Worm (Caenorhabditis elegans) whole organism, young adult: ENCODE results near the gene snf-10.

Source experiments
- B0035.1 ChIP-seq: sonication (generic microtip); optimal IDR thresholded peaks from 2 replicates; lab custom pipeline; 2016; ENCODE audit warnings: missing genetic modification characterization, mild to moderate bottlenecking, missing compliant biosample characterization, missing genotype, missing genetic modification reagents
- C06A6.2 ChIP-seq: fragments of 200-800 bp; sonication (Bioruptor generic); conservative IDR thresholded peaks from 2 replicates; pipeline ENCODE4 v1.3.6; 2022; ENCODE audit warnings: missing genetic modification characterization, missing compliant biosample characterization
- F22D6.2 ChIP-seq: sonication (generic microtip); optimal IDR thresholded peaks from 2 replicates; lab custom pipeline; 2016; ENCODE audit warnings: mild to moderate bottlenecking, missing genetic modification characterization, missing compliant biosample characterization
- F23B12.7 ChIP-seq: sonication (generic microtip); optimal IDR thresholded peaks from 2 replicates; lab custom pipeline; 2017; ENCODE audit warnings: missing genetic modification characterization, mild to moderate bottlenecking, missing compliant biosample characterization, antibody characterized with exemption, moderate library complexity; ENCODE audit not compliant: insufficient read depth
- F49E8.2 ChIP-seq: sonication (generic microtip); optimal IDR thresholded peaks from 3 replicates; lab custom pipeline; 2017; ENCODE audit warnings: missing genetic modification characterization, mild to moderate bottlenecking, missing compliant biosample characterization, antibody characterized with exemption, moderate library complexity; ENCODE audit not compliant: insufficient read depth
- F55B11.4 ChIP-seq: sonication (generic microtip); optimal IDR thresholded peaks from 2 replicates; lab custom pipeline; 2016; ENCODE audit warnings: missing compliant biosample characterization, missing genetic modification characterization, borderline replicate concordance; ENCODE audit not compliant: insufficient read depth
- Y56A3A.18 ChIP-seq: fragments of 200-800 bp; sonication (Bioruptor generic); IDR thresholded peaks from 2 replicates; pipeline ENCODE4 v1.3.6; 2022; ENCODE audit warnings: missing genetic modification reagents, missing genetic modification characterization, missing compliant biosample characterization
- Y95B8A.8 ChIP-seq: fragments of 200-800 bp; sonication (Bioruptor generic); IDR thresholded peaks from 2 replicates; pipeline ENCODE4 v1.3.6; 2022; ENCODE audit warnings: missing genetic modification reagents, missing genetic modification characterization, missing compliant biosample characterization
- ama-1 ChIP-seq, 3 experiments: fragments of 150-350 bp in 1 of 3; sonication (generic microtip) in 2 of 3; optimal IDR thresholded peaks; 2 replicates each; lab custom pipeline; 2014 to 2018; ENCODE audit warnings: missing biosample characterization in 2 of 3, missing genetic modification characterization in 2 of 3, missing genetic modification reagents in 2 of 3
- attf-5 ChIP-seq: fragments of 200-800 bp; sonication (Bioruptor generic); optimal IDR thresholded peaks from 2 replicates; lab custom pipeline; 2018; ENCODE audit warnings: mild to moderate bottlenecking, missing genetic modification characterization, missing compliant biosample characterization
- attf-6 ChIP-seq: fragments of 200-800 bp; sonication (Bioruptor generic); IDR thresholded peaks from 2 replicates; pipeline ENCODE4 v1.3.6; 2022; ENCODE audit warnings: missing genetic modification reagents, missing genetic modification characterization, missing compliant biosample characterization
- bed-1 ChIP-seq: fragments of 200-800 bp; sonication (Bioruptor generic); IDR thresholded peaks from 2 replicates; pipeline ENCODE4 v1.3.6; 2022; ENCODE audit warnings: missing genetic modification reagents, missing genetic modification characterization, missing compliant biosample characterization
- cebp-2 ChIP-seq: fragments of 200-800 bp; sonication (Bioruptor generic); IDR thresholded peaks from 2 replicates; pipeline ENCODE4 v1.3.6; 2022; ENCODE audit warnings: missing genetic modification characterization, missing compliant biosample characterization
- ceh-100 ChIP-seq: fragments of 200-800 bp; sonication (Bioruptor generic); IDR thresholded peaks from 2 replicates; pipeline ENCODE4 v1.3.6; 2022; ENCODE audit warnings: missing genetic modification reagents, missing genetic modification characterization, missing compliant biosample characterization
- ceh-79 ChIP-seq: sonication (generic microtip); optimal IDR thresholded peaks from 2 replicates; lab custom pipeline; 2017; ENCODE audit warnings: mild to moderate bottlenecking, missing genetic modification characterization, missing compliant biosample characterization
- dpff-1 ChIP-seq: sonication (generic microtip); optimal IDR thresholded peaks from 2 replicates; lab custom pipeline; 2017; ENCODE audit warnings: mild to moderate bottlenecking, missing genetic modification characterization, missing compliant biosample characterization
- dpl-1 ChIP-seq: fragments of 150-350 bp; optimal IDR thresholded peaks from 2 replicates; lab custom pipeline; 2014; ENCODE audit warnings: missing biosample characterization, missing genetic modification reagents, missing genetic modification characterization
- egrh-3 ChIP-seq: fragments of 200-800 bp; sonication (Bioruptor generic); IDR thresholded peaks from 2 replicates; pipeline ENCODE4 v1.3.6; 2022; ENCODE audit warnings: missing genetic modification reagents, missing genetic modification characterization, missing compliant biosample characterization
- ets-4 ChIP-seq: fragments of 200-800 bp; sonication (Bioruptor generic); optimal IDR thresholded peaks from 2 replicates; lab custom pipeline; 2018; ENCODE audit warnings: mild to moderate bottlenecking, missing genetic modification characterization, missing compliant biosample characterization
- gei-17 ChIP-seq: fragments of 200-800 bp; sonication (Bioruptor generic); optimal IDR thresholded peaks from 2 replicates; lab custom pipeline; 2018; ENCODE audit warnings: mild to moderate bottlenecking, missing genetic modification characterization, missing compliant biosample characterization
- hlh-12 ChIP-seq: sonication (generic microtip); optimal IDR thresholded peaks from 2 replicates; lab custom pipeline; 2016; ENCODE audit warnings: missing genetic modification characterization, missing compliant biosample characterization
- hlh-26 ChIP-seq: fragments of 200-800 bp; sonication (Bioruptor generic); conservative IDR thresholded peaks from 2 replicates; pipeline ENCODE4 v1.3.6; 2022; ENCODE audit warnings: missing genetic modification reagents, missing genetic modification characterization, missing compliant biosample characterization
- lag-1 ChIP-seq: fragments of 200-800 bp; sonication (Bioruptor generic); IDR thresholded peaks from 2 replicates; pipeline ENCODE4 v1.3.6; 2022; ENCODE audit warnings: missing genetic modification reagents, missing genetic modification characterization, missing compliant biosample characterization
- let-526 ChIP-seq: fragments of 200-800 bp; sonication (Bioruptor generic); IDR thresholded peaks from 2 replicates; pipeline ENCODE4 v1.3.6; 2022; ENCODE audit warnings: missing genetic modification reagents, missing genetic modification characterization, missing compliant biosample characterization
- let-607 ChIP-seq, 2 experiments: fragments of 200-800 bp in 1 of 2; sonication (Bioruptor generic) in 1 of 2; sonication (generic microtip) in 1 of 2; optimal IDR thresholded peaks; 2 replicates each; lab custom pipeline; 2016 to 2018; ENCODE audit warnings: mild to moderate bottlenecking in 2 of 2, missing compliant biosample characterization in 2 of 2, missing genetic modification characterization in 2 of 2, moderate library complexity in 2 of 2, missing genotype in 1 of 2
- lin-35 ChIP-seq, 3 experiments: fragments of 150-350 bp in 2 of 3; sonication (generic microtip) in 1 of 3; optimal IDR thresholded peaks; 2 replicates each; lab custom pipeline; 2014 to 2018; ENCODE audit warnings: missing biosample characterization in 3 of 3, missing genetic modification characterization in 3 of 3, missing genetic modification reagents in 3 of 3
- lsl-1 ChIP-seq: fragments of 200-800 bp; sonication (Bioruptor generic); optimal IDR thresholded peaks from 2 replicates; lab custom pipeline; 2018; ENCODE audit warnings: mild to moderate bottlenecking, missing genetic modification characterization, moderate library complexity, missing compliant biosample characterization
- mes-4 ChIP-seq: sonication (generic microtip); optimal IDR thresholded peaks from 2 replicates; lab custom pipeline; 2016; ENCODE audit warnings: missing genotype, missing genetic modification characterization, missing compliant biosample characterization
- nfya-1 ChIP-seq: sonication (generic microtip); optimal IDR thresholded peaks from 2 replicates; lab custom pipeline; 2017; ENCODE audit warnings: antibody characterized with exemption, missing compliant biosample characterization, missing genetic modification characterization, borderline replicate concordance; ENCODE audit not compliant: insufficient read depth
- nhr-90 ChIP-seq: sonication (generic microtip); optimal IDR thresholded peaks from 2 replicates; lab custom pipeline; 2016; ENCODE audit warnings: missing genotype, mild to moderate bottlenecking, missing genetic modification characterization, missing compliant biosample characterization
- pha-4 ChIP-seq: fragments of 150-350 bp; sonication (generic microtip); optimal IDR thresholded peaks from 2 replicates; lab custom pipeline; 2014; ENCODE audit warnings: missing biosample characterization, missing genetic modification reagents, missing genetic modification characterization
- repo-1 ChIP-seq: sonication (generic microtip); optimal IDR thresholded peaks from 2 replicates; lab custom pipeline; 2017; ENCODE audit warnings: mild to moderate bottlenecking, missing genetic modification characterization, missing compliant biosample characterization
- rpc-1 ChIP-seq, 2 experiments: fragments of 150-350 bp in 1 of 2; sonication (generic microtip) in 1 of 2; optimal IDR thresholded peaks; 2 replicates each; lab custom pipeline; 2014 to 2018; ENCODE audit warnings: missing biosample characterization in 1 of 2, missing genetic modification characterization in 1 of 2, missing genetic modification reagents in 1 of 2, missing genotype in 1 of 2
- tbx-9 ChIP-seq: sonication (generic microtip); optimal IDR thresholded peaks from 2 replicates; lab custom pipeline; 2016; ENCODE audit warnings: borderline replicate concordance, missing genetic modification characterization, inconsistent platforms, missing compliant biosample characterization
- xnd-1 ChIP-seq: sonication (generic microtip); optimal IDR thresholded peaks from 2 replicates; lab custom pipeline; 2016; ENCODE audit warnings: missing genotype, missing genetic modification reagents, missing genetic modification characterization, missing compliant biosample characterization

snf-10 gene

DNA sequence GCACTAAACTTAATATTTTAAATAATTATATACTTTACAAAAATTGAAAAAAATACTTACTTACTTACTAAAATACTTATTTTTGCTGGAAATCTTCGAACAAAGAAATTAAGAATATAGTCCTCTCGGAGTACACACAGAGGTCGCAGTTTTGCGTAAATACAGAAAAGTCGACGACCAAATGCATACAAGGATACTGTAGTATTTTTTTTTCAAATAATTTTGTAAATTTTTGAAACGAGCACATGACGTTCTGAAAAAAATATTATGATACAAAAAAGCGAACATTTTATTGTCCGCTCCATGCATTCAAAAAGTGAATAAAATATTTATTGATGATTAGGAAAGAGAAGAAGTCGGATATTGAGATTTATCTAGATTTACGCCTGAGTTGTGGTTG, 14.4 kb downstream of the snf-10 start, which contains the start of gene apc-10:
Gene apc-10, minus strand, starts transcription at position 101 of the 400 bp plus-strand sequence.
- TF ChIP-seq lsl-1 (GFP tag; lab: Kevin White, UChicago) (peak; percentile 62), attf-5 (GFP tag; lab: Kevin White, UChicago) (no peak)

DNA sequence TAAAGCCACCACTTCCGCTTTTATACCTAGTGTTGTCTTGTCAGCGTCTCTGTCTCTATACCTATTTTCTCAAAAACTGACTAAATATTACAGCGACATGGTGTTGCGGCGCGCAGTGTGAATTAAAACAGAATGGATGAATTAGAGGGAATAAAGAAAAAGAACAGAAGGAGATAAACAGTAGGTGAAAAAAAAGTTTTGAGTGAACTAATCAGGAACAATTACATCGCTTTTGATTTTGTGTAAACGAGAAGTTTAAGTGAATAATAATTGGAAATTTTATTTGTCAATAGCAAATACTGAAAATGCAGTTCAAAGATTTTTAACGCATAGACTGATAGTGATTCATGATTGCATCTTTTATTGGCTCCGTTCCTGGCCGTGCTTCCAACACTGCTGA, 15.5 kb downstream of the snf-10 start, which contains the start of gene col-12:
Gene col-12, minus strand, starts transcription at position 101 of the 400 bp plus-strand sequence.
- TF ChIP-seq let-526 (GFP tag; lab: Robert Waterston, UW) = no peak
- TF ChIP-seq rpc-1 (optimal IDR thresholded peaks at IDR 0.05; lab: Kevin White, UChicago) = no peak
- TF ChIP-seq rpc-1 (tag; optimal IDR thresholded peaks at IDR 0.05; lab: Kevin White, UChicago) = no peak
- TF ChIP-seq F22D6.2 (tag; lab: Kevin White, UChicago) = no peak
- TF ChIP-seq, all 124 proteins: peak for 0

DNA sequence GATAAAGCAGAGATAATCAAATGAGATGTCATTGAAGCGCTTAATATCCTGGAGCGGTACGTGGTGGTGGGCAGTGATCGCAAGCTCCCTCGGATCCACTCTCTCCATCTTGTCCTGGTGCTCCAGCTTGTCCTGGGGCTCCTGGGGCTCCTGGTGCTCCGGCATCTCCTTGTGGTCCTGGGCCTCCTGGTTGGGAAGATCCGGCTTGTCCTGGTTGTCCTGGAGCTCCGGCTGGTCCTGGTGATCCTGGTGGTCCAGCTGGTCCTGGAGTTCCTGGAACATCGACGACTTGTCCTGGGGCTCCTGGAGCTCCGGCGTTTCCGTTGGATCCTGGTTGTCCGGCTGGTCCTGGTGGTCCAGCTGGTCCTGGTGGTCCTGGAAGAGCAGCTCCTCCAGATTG, 16.7 kb downstream of the snf-10 start:
- TF ChIP-seq egrh-3 = peak; percentile 92

- no peak for TF ChIP-seq ceh-100
- no peak for TF ChIP-seq C06A6.2 (GFP tag; lab: Robert Waterston, UW)
- TF ChIP-seq pha-4 = no peak
- TF ChIP-seq xnd-1 (tag; lab: Kevin White, UChicago) = no peak
Measured at ce11 chrV:10423511-10423910, 17.1 kb downstream of the snf-10 start.

- TF ChIP-seq hlh-12 (tag; lab: Kevin White, UChicago) (no peak), B0035.1 (no peak), nhr-90 (tag; lab: Kevin White, UChicago) (no peak), attf-6 (no peak), ceh-100 (no peak), C06A6.2 (GFP tag; lab: Robert Waterston, UW) (no peak), pha-4 (no peak), F23B12.7 (tag; lab: Kevin White, UChicago) (no peak), rpc-1 (optimal IDR thresholded peaks at IDR 0.05; lab: Kevin White, UChicago) (no peak), rpc-1 (tag; optimal IDR thresholded peaks at IDR 0.05; lab: Kevin White, UChicago) (no peak), ama-1 (optimal IDR thresholded peaks at IDR 0.05; lab: Kevin White, UChicago) (no peak), ama-1 (GFP tag; optimal IDR thresholded peaks at IDR 0.05; lab: Kevin White, UChicago) (no peak), Y95B8A.8 (GFP tag; lab: Robert Waterston, UW) (no peak), hlh-26 (GFP tag; lab: Robert Waterston, UW) (no peak)
Measured at ce11 chrV:10421802-10422201, 18.8 kb downstream of the snf-10 start, which contains the start of gene col-13. col-13 (minus strand) TSS chrV:10421902.

- TF ChIP-seq egrh-3 = peak; percentile 94; the same call in 1 of the 2 replicates
Measured at ce11 chrV:10420843-10421242, 19.8 kb downstream of the snf-10 start.

ce11 chrV:10418961-10419360, 21.7 kb downstream of the snf-10 start, which contains the start of gene F15H10.5:
F15H10.5 (minus strand) TSS chrV:10419061.
- no peak for TF ChIP-seq tbx-9 (tag; lab: Kevin White, UChicago)
- TF ChIP-seq repo-1 (tag; lab: Kevin White, UChicago) = no peak
- TF ChIP-seq ceh-79 = no peak
- TF ChIP-seq lag-1 (GFP tag; lab: Robert Waterston, UW) = no peak
- TF ChIP-seq F55B11.4 = no peak
- TF ChIP-seq mes-4 (tag; lab: Kevin White, UChicago) = no peak
- TF ChIP-seq lin-35 (GFP tag; optimal IDR thresholded peaks at IDR 0.05; lab: Kevin White, UChicago) = no peak
- TF ChIP-seq ets-4 (GFP tag; lab: Kevin White, UChicago) = no peak
- no peak for TF ChIP-seq F22D6.2 (tag; lab: Kevin White, UChicago)
- TF ChIP-seq cebp-2 (GFP tag; lab: Robert Waterston, UW) = no peak
- TF ChIP-seq bed-1 = no peak
- no peak for TF ChIP-seq dpl-1
- TF ChIP-seq let-607 (tag; optimal IDR thresholded peaks at IDR 0.05; lab: Kevin White, UChicago) = no peak
- no peak for TF ChIP-seq F49E8.2 (tag; lab: Kevin White, UChicago)
- TF ChIP-seq gei-17 (GFP tag; lab: Kevin White, UChicago) = no peak
- TF ChIP-seq ama-1 (optimal IDR thresholded peaks at IDR 0.05; lab: Kevin White, UChicago) = no peak
- no peak for TF ChIP-seq ama-1 (GFP tag; optimal IDR thresholded peaks at IDR 0.05; lab: Kevin White, UChicago)
- no peak for TF ChIP-seq dpff-1 (tag; lab: Kevin White, UChicago)
- TF ChIP-seq nfya-1 = no peak
- no peak for TF ChIP-seq Y56A3A.18 (GFP tag; lab: Robert Waterston, UW)
